Worm (Caenorhabditis elegans) whole organism, L3 larva: ENCODE data around the gene F40C5.1.

Source experiments
- R02D3.7 ChIP-seq: fragments of 150-350 bp; optimal IDR thresholded peaks from 2 replicates; lab custom pipeline; 2014; ENCODE audit warnings: missing biosample characterization, missing genetic modification characterization
- ZK546.5 ChIP-seq: sonication (generic microtip); optimal IDR thresholded peaks from 2 replicates; lab custom pipeline; 2017; ENCODE audit warnings: missing biosample characterization, missing genetic modification characterization
- ama-1 ChIP-seq: fragments of 150-350 bp; optimal IDR thresholded peaks from 2 replicates; lab custom pipeline; 2018
- ceh-16 ChIP-seq: sonication (generic microtip); optimal IDR thresholded peaks from 2 replicates; lab custom pipeline; 2017; ENCODE audit warnings: missing biosample characterization, missing genetic modification characterization
- ceh-28 ChIP-seq: fragments of 150-350 bp; optimal IDR thresholded peaks from 2 replicates; lab custom pipeline; 2014; ENCODE audit warnings: missing biosample characterization, missing genetic modification reagents, missing genetic modification characterization
- ceh-82 ChIP-seq: fragments of 150-350 bp; optimal IDR thresholded peaks from 2 replicates; lab custom pipeline; 2014; ENCODE audit warnings: missing biosample characterization, missing genetic modification characterization
- ceh-9 ChIP-seq: sonication (generic microtip); optimal IDR thresholded peaks from 2 replicates; lab custom pipeline; 2018; ENCODE audit warnings: missing biosample characterization, missing genetic modification characterization
- daf-12 ChIP-seq: fragments of 150-350 bp; optimal IDR thresholded peaks from 2 replicates; lab custom pipeline; 2014; ENCODE audit warnings: missing biosample characterization, missing genetic modification reagents, missing genetic modification characterization
- egl-27 ChIP-seq: sonication (generic microtip); optimal IDR thresholded peaks from 4 replicates; lab custom pipeline; 2017; ENCODE audit warnings: missing biosample characterization, missing genetic modification reagents, missing genetic modification characterization
- egl-5 ChIP-seq: fragments of 150-350 bp; optimal IDR thresholded peaks from 2 replicates; lab custom pipeline; 2017; ENCODE audit warnings: missing biosample characterization, missing genetic modification reagents, missing genetic modification characterization, inconsistent platforms
- elt-1 ChIP-seq: fragments of 150-350 bp; optimal IDR thresholded peaks from 2 replicates; lab custom pipeline; 2014; ENCODE audit warnings: missing biosample characterization, missing genetic modification characterization
- elt-2 ChIP-seq: sonication (generic microtip); optimal IDR thresholded peaks from 2 replicates; lab custom pipeline; 2016; ENCODE audit warnings: missing genetic modification reagents, mild to moderate bottlenecking, missing genetic modification characterization, missing compliant biosample characterization
- elt-3 ChIP-seq, 3 experiments: fragments of 150-350 bp in 1 of 3; sonication (generic microtip) in 2 of 3; optimal IDR thresholded peaks; 2 replicates in 2 of 3; 4 replicates in 1 of 3; lab custom pipeline; 2014 to 2017; ENCODE audit warnings: missing biosample characterization in 3 of 3, missing genetic modification characterization in 3 of 3
- fkh-10 ChIP-seq: sonication (generic microtip); optimal IDR thresholded peaks from 2 replicates; lab custom pipeline; 2017; ENCODE audit warnings: missing biosample characterization, missing genetic modification reagents, missing genetic modification characterization
- fkh-2 ChIP-seq: fragments of 150-350 bp; optimal IDR thresholded peaks from 2 replicates; lab custom pipeline; 2014; ENCODE audit warnings: missing biosample characterization, missing genetic modification reagents, missing genetic modification characterization
- fos-1 ChIP-seq: fragments of 150-350 bp; optimal IDR thresholded peaks from 2 replicates; lab custom pipeline; 2014; ENCODE audit warnings: missing biosample characterization, missing genetic modification characterization
- jun-1 ChIP-seq: fragments of 150-350 bp; optimal IDR thresholded peaks from 2 replicates; lab custom pipeline; 2014; ENCODE audit warnings: missing biosample characterization, missing genetic modification reagents, missing genetic modification characterization
- lin-15B ChIP-seq: fragments of 150-350 bp; optimal IDR thresholded peaks from 2 replicates; lab custom pipeline; 2014; ENCODE audit warnings: missing biosample characterization, missing genetic modification characterization
- lin-39 ChIP-seq: fragments of 150-350 bp; optimal IDR thresholded peaks from 2 replicates; lab custom pipeline; 2018; ENCODE audit warnings: missing biosample characterization, missing genetic modification reagents, missing genetic modification characterization
- mdl-1 ChIP-seq: fragments of 150-350 bp; optimal IDR thresholded peaks from 2 replicates; lab custom pipeline; 2014; ENCODE audit warnings: missing biosample characterization, missing genetic modification characterization
- nhr-11 ChIP-seq: fragments of 150-350 bp; optimal IDR thresholded peaks from 2 replicates; lab custom pipeline; 2014; ENCODE audit warnings: missing biosample characterization, missing genetic modification characterization
- nhr-12 ChIP-seq: fragments of 150-350 bp; optimal IDR thresholded peaks from 2 replicates; lab custom pipeline; 2014; ENCODE audit warnings: missing biosample characterization, missing genetic modification characterization
- nhr-23 ChIP-seq: fragments of 150-350 bp; optimal IDR thresholded peaks from 2 replicates; lab custom pipeline; 2014; ENCODE audit warnings: missing biosample characterization, missing genetic modification reagents, missing genetic modification characterization
- nhr-237 ChIP-seq: fragments of 150-350 bp; optimal IDR thresholded peaks from 2 replicates; lab custom pipeline; 2014; ENCODE audit warnings: missing biosample characterization, missing genetic modification characterization
- nhr-25 ChIP-seq: sonication (generic microtip); optimal IDR thresholded peaks from 2 replicates; lab custom pipeline; 2017; ENCODE audit warnings: missing biosample characterization, missing genetic modification characterization
- nhr-28 ChIP-seq: fragments of 150-350 bp; optimal IDR thresholded peaks from 2 replicates; lab custom pipeline; 2014; ENCODE audit warnings: missing biosample characterization, missing genetic modification characterization
- nhr-43 ChIP-seq: sonication (generic microtip); optimal IDR thresholded peaks from 2 replicates; lab custom pipeline; 2016; ENCODE audit warnings: mild to moderate bottlenecking, missing genetic modification characterization, missing compliant biosample characterization; ENCODE audit not compliant: poor library complexity, severe bottlenecking
- nhr-67 ChIP-seq: fragments of 150-350 bp; optimal IDR thresholded peaks from 2 replicates; lab custom pipeline; 2014; ENCODE audit warnings: missing biosample characterization, missing genetic modification characterization
- pha-4 ChIP-seq: fragments of 150-350 bp; optimal IDR thresholded peaks from 2 replicates; lab custom pipeline; 2014; ENCODE audit warnings: missing biosample characterization, missing genetic modification reagents, missing genetic modification characterization
- pqm-1 ChIP-seq: fragments of 150-350 bp; optimal IDR thresholded peaks from 2 replicates; lab custom pipeline; 2017; ENCODE audit warnings: missing biosample characterization, missing genetic modification characterization, inconsistent platforms
- sea-2 ChIP-seq: fragments of 150-350 bp; sonication (generic microtip); optimal IDR thresholded peaks from 4 replicates; lab custom pipeline; 2014; ENCODE audit warnings: missing biosample characterization, missing genetic modification reagents, missing genetic modification characterization
- skn-1 ChIP-seq: fragments of 150-350 bp; optimal IDR thresholded peaks from 2 replicates; lab custom pipeline; 2014; ENCODE audit warnings: missing biosample characterization, missing genetic modification characterization
- snpc-4 ChIP-seq: fragments of 150-350 bp; optimal IDR thresholded peaks from 2 replicates; lab custom pipeline; 2014; ENCODE audit warnings: missing biosample characterization, missing genetic modification characterization
- tbx-2 ChIP-seq: sonication (generic microtip); optimal IDR thresholded peaks from 2 replicates; lab custom pipeline; 2016; ENCODE audit warnings: mild to moderate bottlenecking, missing genetic modification characterization, missing compliant biosample characterization
- zag-1 ChIP-seq: fragments of 150-350 bp; optimal IDR thresholded peaks from 2 replicates; lab custom pipeline; 2014; ENCODE audit warnings: missing biosample characterization, missing genetic modification characterization
- ztf-11 ChIP-seq: fragments of 150-350 bp; optimal IDR thresholded peaks from 2 replicates; lab custom pipeline; 2014; ENCODE audit warnings: missing biosample characterization, missing genetic modification characterization

The F40C5.1 gene

DNA sequence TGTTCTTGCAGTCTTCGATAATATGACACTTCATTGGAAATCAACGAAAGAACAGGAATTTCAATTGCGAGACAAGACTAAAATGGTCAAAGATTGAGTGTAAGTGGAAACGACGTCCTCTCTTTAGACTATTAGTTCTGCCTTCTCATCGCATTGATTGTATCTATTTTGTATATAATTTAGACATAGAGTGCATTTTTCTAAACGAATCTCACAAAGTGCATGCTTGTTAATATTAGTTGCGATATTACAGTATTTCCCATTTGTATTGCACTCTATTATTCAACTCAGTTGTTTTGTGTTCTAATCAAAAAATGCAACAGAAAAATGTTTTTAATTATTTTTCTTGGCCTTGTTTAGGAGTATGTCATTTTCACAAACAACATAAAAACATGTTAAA is 34.2 kb upstream of the F40C5.1 start, which contains the start of gene nhr-93:
nhr-93 (minus strand) TSS at position 101 of the 400 bp plus-strand sequence.
- TF ChIP-seq snpc-4 (tag; lab: Kevin White, UChicago) (no peak), ceh-28 (tag; lab: Kevin White, UChicago) (no peak), jun-1 (tag; lab: Kevin White, UChicago) (no peak), tbx-2 (no peak), elt-1 (tag; lab: Kevin White, UChicago) (no peak), lin-15B (tag; lab: Kevin White, UChicago) (no peak), nhr-23 (tag; lab: Kevin White, UChicago) (no peak), daf-12 (no peak), egl-27 (tag; lab: Kevin White, UChicago) (no peak), pha-4 (tag; lab: Kevin White, UChicago) (no peak), sea-2 (GFP tag; lab: Kevin White, UChicago) (no peak), ceh-9 (tag; lab: Kevin White, UChicago) (no peak), ama-1 (lab: Kevin White, UChicago) (no peak), fkh-10 (GFP tag; lab: Kevin White, UChicago) (no peak), mdl-1 (no peak), ZK546.5 (tag; lab: Kevin White, UChicago) (no peak)

DNA sequence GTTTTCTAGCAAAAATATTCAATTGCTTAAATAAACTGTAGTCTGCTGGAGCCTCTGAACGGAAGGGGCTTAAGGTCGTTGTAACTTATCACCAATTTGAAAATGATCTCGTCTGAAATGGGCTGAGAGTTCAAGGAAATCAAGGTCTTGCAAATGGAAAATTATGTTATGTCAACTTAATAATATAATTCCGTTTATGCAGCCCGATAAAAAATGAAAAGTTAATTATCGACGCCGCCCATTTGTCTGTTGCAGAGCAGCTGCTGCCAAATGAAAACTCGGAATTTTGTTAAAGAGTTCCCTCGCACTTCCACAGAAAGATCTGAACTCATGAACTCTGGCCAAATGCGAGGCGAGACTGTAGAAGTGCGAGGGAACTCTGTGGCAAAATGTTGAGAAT is 31.4 kb upstream of the F40C5.1 start, which contains the start of gene srbc-67:
srbc-67 (minus strand) TSS at position 101 of the 400 bp plus-strand sequence.
- no peak for TF ChIP-seq ceh-28 (tag; lab: Kevin White, UChicago)
- no peak for TF ChIP-seq nhr-12
- TF ChIP-seq, all 47 proteins: peak for 0

DNA sequence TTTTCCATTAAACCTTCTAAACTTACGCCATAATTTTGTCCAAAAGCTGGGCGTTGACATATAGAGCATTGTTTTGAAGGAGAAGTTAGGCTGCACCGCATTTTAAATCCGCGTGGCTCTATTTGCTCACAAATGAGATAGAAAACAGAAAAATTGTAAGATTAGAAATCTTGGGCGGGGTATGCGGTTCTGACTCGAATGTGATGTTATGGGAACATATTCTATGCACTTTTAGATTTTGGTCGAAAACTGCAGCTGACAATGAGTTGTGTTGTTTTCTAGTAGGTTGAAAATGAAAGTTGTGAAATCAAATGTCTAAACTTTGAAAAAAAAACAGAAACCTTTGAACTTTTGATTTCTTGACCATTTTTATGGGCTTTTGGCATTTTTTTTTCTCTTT is 29.2 kb upstream of the F40C5.1 start, which contains the start of gene nhr-222:
nhr-222 (minus strand) TSS at position 101 of the 400 bp plus-strand sequence.
- TF ChIP-seq fos-1 (tag; lab: Kevin White, UChicago) (no peak), ama-1 (lab: Kevin White, UChicago) (no peak), nhr-28 (no peak), nhr-67 (tag; lab: Kevin White, UChicago) (no peak), tbx-2 (no peak), ceh-16 (tag; lab: Kevin White, UChicago) (no peak), nhr-23 (tag; lab: Kevin White, UChicago) (no peak), zag-1 (tag; lab: Kevin White, UChicago) (no peak), mdl-1 (no peak), egl-27 (tag; lab: Kevin White, UChicago) (no peak), fkh-10 (GFP tag; lab: Kevin White, UChicago) (no peak), elt-3 (tag; optimal IDR thresholded peaks at IDR 0.05; lab: Kevin White, UChicago) (no peak), nhr-43 (tag; lab: Kevin White, UChicago) (no peak), skn-1 (tag; lab: Kevin White, UChicago) (no peak)

DNA sequence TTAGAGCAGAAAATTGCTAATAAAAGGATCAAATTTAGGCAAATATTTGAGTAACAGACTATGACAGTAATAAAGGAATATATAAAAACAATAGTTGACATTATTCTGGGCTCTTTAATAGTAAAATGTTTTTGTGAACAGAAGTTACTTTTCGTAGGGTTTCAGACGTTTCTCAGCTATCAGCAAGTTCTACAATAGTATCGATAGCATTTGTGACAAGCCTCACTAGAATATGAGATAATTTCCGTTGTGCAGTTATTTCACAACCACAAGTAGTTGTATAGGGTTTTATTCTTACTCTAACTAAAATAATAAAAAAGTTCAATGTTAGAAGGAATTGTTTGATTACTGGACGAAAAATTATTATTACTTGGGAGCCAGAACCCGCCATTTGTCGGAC is 26.0 kb upstream of the F40C5.1 start, which contains the start of gene srbc-68:
srbc-68 (minus strand) TSS at position 101 of the 400 bp plus-strand sequence.
- TF ChIP-seq fkh-2 (tag; lab: Kevin White, UChicago) (no peak), lin-39 (tag; lab: Kevin White, UChicago) (no peak), ZK546.5 (tag; lab: Kevin White, UChicago) (no peak), elt-2 (tag; lab: Kevin White, UChicago) (no peak), ztf-11 (tag; lab: Kevin White, UChicago) (no peak), nhr-237 (tag; lab: Kevin White, UChicago) (no peak), elt-3 (tag; optimal IDR thresholded peaks at IDR 0.05; lab: Kevin White, UChicago) (no peak), nhr-25 (tag; lab: Kevin White, UChicago) (no peak), ceh-82 (tag; lab: Kevin White, UChicago) (no peak), nhr-11 (tag; lab: Kevin White, UChicago) (no peak), ceh-28 (tag; lab: Kevin White, UChicago) (no peak), pqm-1 (no peak)

DNA sequence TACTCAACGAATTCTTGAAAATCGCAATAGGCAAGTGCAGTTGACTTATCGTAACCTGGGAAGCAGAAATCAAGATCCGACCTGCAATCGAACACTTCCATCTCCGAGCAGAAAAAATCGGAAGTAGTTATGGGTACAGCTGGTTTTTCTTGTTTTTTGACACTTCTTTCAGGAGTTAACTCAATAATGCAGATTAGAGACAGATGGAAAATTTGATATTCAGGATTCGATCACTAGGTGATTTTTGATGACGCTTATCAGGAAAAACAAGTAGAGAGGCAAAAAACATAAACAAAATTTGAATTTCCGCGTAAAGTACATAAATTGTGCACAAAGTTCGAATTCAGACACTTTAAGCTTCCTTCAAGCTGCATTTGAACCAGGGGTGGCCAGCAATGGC is 23.7 kb upstream of the F40C5.1 start, which contains the start of gene srw-130:
srw-130 (minus strand) TSS at position 101 of the 400 bp plus-strand sequence.
- TF ChIP-seq nhr-43 (tag; lab: Kevin White, UChicago) (no peak), zag-1 (tag; lab: Kevin White, UChicago) (no peak), skn-1 (tag; lab: Kevin White, UChicago) (no peak), ztf-11 (tag; lab: Kevin White, UChicago) (no peak), fkh-10 (GFP tag; lab: Kevin White, UChicago) (no peak), R02D3.7 (tag; lab: Kevin White, UChicago) (no peak), ceh-16 (tag; lab: Kevin White, UChicago) (no peak), daf-12 (no peak), egl-5 (tag; lab: Kevin White, UChicago) (no peak), nhr-23 (tag; lab: Kevin White, UChicago) (no peak), nhr-11 (tag; lab: Kevin White, UChicago) (no peak)
- TF ChIP-seq, all 47 proteins: peak for 0
